Worm (Caenorhabditis elegans) whole organism, midembryonic: ENCODE results near the gene ethe-1.

Experiments used
- flt-1 ChIP-seq: fragments of 200-800 bp; sonication (Bioruptor generic); IDR thresholded peaks from 2 replicates; pipeline ENCODE4 v1.3.6; 2022; ENCODE audit warnings: missing genetic modification characterization, missing compliant biosample characterization
- klf-2 ChIP-seq: fragments of 200-800 bp; sonication (Bioruptor generic); conservative IDR thresholded peaks from 2 replicates; pipeline ENCODE4 v1.3.6; 2022; ENCODE audit warnings: missing genetic modification reagents, missing genetic modification characterization, missing compliant biosample characterization

DNA sequence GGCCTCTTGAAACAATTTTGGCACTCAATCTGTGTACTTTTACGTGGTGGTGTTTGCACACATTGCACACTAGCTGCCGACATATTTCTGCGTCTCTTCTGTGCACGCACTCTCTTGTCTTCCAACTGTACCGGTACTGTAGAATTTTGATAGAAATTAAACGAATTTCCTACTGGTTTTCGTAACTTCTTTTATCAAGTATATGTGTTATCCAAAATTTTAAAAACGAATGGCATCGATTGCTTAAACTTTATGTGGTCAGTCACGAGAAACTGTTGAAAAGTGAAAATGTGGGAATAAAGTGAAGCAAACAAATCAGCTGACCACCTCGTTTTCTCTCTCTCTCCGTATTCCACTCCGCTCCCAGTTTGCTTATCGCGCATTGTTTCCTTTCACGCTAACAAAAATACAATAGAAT is 4.8 kb upstream of the ethe-1 start:
- no peak for TF ChIP-seq flt-1 (GFP tag; lab: Robert Waterston, UW)
- TF ChIP-seq klf-2 (GFP tag; lab: Robert Waterston, UW) = no peak
